Worm (Caenorhabditis elegans): ENCODE measurements around the gene M117.4.
"Not testable (repeated sequence)": the region's sequence is repeated elsewhere in the genome, so short reads cannot be mapped to it uniquely, and the experiment has no call there.

The M117.4 gene

DNA sequence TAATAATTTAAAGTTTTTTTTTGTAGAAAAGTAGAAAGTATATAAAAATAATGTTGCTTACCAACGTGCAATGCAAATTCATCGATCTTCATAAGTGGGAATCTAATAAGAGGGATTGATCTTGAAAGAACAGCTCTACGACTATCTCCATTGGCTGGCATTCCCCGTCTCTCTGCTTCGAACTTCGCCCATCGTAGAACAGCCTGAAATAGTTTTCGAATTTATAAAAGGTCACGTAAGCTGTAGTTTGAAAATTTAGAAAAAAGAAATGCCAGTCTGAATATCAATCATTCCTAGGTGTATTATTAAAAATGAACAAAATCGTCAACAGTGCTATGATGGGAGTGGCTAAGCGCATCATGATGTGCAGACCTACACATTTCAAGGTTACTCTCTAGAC is 18.5 kb upstream of the M117.4 start, which contains the start of gene F38H4.5:
Gene F38H4.5, plus strand, starts transcription at position 301 of the 400 bp plus-strand sequence.
- no peak for TF ChIP-seq ceh-45 (GFP tag; IDR thresholded peaks at IDR 0.05)
- no peak for TF ChIP-seq ceh-48 (tag; optimal IDR thresholded peaks at IDR 0.05)
- TF ChIP-seq gmeb-2 (tag; optimal IDR thresholded peaks at IDR 0.05) = no peak
- TF ChIP-seq elt-4 (tag; optimal IDR thresholded peaks at IDR 0.05) = no peak
- TF ChIP-seq unc-42 (tag; optimal IDR thresholded peaks at IDR 0.05) = no peak
- no peak for TF ChIP-seq T23F11.4 (GFP tag; optimal IDR thresholded peaks at IDR 0.05)
- no peak for TF ChIP-seq K02D7.2 (tag; optimal IDR thresholded peaks at IDR 0.05)
- TF ChIP-seq ceh-2 (tag; optimal IDR thresholded peaks at IDR 0.05) = no peak
- TF ChIP-seq ets-4 (tag; optimal IDR thresholded peaks at IDR 0.05) = no peak
- no peak for TF ChIP-seq K09A11.1 (tag; optimal IDR thresholded peaks at IDR 0.05; ENCODE audit: insufficient read depth)
- TF ChIP-seq eyg-1 (tag; optimal IDR thresholded peaks at IDR 0.05) = no peak

ce11 chrIV:11847771-11848312 is 14.5 kb upstream of the M117.4 start, which contains the start of the genes F38H4.6 and F38H4.4:
F38H4.6 (minus strand) TSS chrIV:11847871.
F38H4.4 (plus strand) TSS chrIV:11848262.
- no peak for TF ChIP-seq elt-2 (tag; optimal IDR thresholded peaks at IDR 0.05)
- TF ChIP-seq nfya-1 (tag; optimal IDR thresholded peaks at IDR 0.05) = no peak

ce11 chrIV:11842121-11842520 is 8.8 kb upstream of the M117.4 start, which contains the start of gene F38H4.3:
F38H4.3 (plus strand) TSS chrIV:11842421.
- TF ChIP-seq ceh-24 (tag; optimal IDR thresholded peaks at IDR 0.05) = no peak
- no peak for TF ChIP-seq tbx-2 (tag; optimal IDR thresholded peaks at IDR 0.05)
- no peak for TF ChIP-seq ceh-14 (tag; optimal IDR thresholded peaks at IDR 0.05)
- no peak for TF ChIP-seq zip-5 (tag; optimal IDR thresholded peaks at IDR 0.05)
- no peak for TF ChIP-seq ceh-6 (GFP tag; optimal IDR thresholded peaks at IDR 0.05)
- TF ChIP-seq ceh-30 (tag; optimal IDR thresholded peaks at IDR 0.05) = no peak
- TF ChIP-seq ceh-18 (tag; optimal IDR thresholded peaks at IDR 0.05) = no peak
- TF ChIP-seq Y22D7AL.16 (tag; optimal IDR thresholded peaks at IDR 0.05) = no peak
- TF ChIP-seq sox-2 (GFP tag; IDR thresholded peaks at IDR 0.05) = no peak
- no peak for TF ChIP-seq nfya-1 (tag; optimal IDR thresholded peaks at IDR 0.05)
- TF ChIP-seq unc-3 (GFP tag; conservative IDR thresholded peaks at IDR 0.05) = no peak
- TF ChIP-seq unc-3 (tag; optimal IDR thresholded peaks at IDR 0.05) = no peak
- no peak for TF ChIP-seq lim-6 (tag; optimal IDR thresholded peaks at IDR 0.05)

DNA sequence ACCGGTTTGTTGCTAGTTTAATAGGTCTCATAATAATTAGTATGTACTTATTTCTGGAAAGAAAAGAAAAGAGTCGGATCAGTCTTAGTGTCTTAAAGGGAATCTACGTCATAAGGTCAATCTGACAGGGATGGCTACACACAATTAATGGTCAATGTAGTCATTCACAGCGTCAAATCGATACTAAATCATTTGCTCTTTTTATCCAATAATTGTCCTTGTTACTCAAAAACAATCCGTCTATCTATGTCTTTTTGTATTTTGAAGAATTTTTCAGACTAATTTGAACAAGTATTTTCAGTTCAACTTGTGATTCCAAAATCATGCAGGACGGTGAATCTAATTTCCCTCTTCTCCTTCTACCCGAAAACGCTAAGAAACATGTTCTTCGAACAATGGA is 5.3 kb upstream of the M117.4 start, which contains the start of gene fbxb-3:
Gene fbxb-3, plus strand, starts transcription at position 301 of the 400 bp plus-strand sequence.
- TF ChIP-seq C38D4.7 (GFP tag; optimal IDR thresholded peaks at IDR 0.05) (no peak), dmd-4 (tag; optimal IDR thresholded peaks at IDR 0.05; ENCODE audit: borderline replicate concordance) (no peak), hlh-15 (tag; optimal IDR thresholded peaks at IDR 0.05) (no peak), fkh-10 (GFP tag; optimal IDR thresholded peaks at IDR 0.05) (no peak), ama-1 (optimal IDR thresholded peaks at IDR 0.05) (no peak), sdc-2 (tag; optimal IDR thresholded peaks at IDR 0.05) (no peak), unc-42 (tag; optimal IDR thresholded peaks at IDR 0.05) (no peak), elt-4 (tag; optimal IDR thresholded peaks at IDR 0.05) (no peak)

ce11 chrIV:11828012-11828411 is 5.3 kb downstream of the M117.4 start, which contains the start of gene M117.6:
M117.6 (minus strand) TSS chrIV:11828112.
- TF ChIP-seq ceh-14, fkh-6, madf-2 (tag; optimal IDR thresholded peaks at IDR 0.05): not testable (repeated sequence)

- no peak for TF ChIP-seq unc-86 (tag; optimal IDR thresholded peaks at IDR 0.05)
- peak; percentile 13 for TF ChIP-seq nfya-1 (tag; optimal IDR thresholded peaks at IDR 0.05)
Measured at ce11 chrIV:11822454-11822853, 10.9 kb downstream of the M117.4 start.
